Fruit fly (Drosophila melanogaster) whole organism, embryonic: ENCODE data around the gene pyx.

Source experiments
- Atf-2 ChIP-seq: fragments of 200-800 bp; sonication (Bioruptor generic); optimal IDR thresholded peaks from 2 replicates; lab custom pipeline; 2016; ENCODE audit warnings: missing biosample characterization, missing genetic modification characterization
- B-H2 ChIP-seq: fragments of 200-800 bp; sonication (Bioruptor generic); optimal IDR thresholded peaks from 2 replicates; lab custom pipeline; 2018; ENCODE audit warnings: missing biosample characterization, mild to moderate bottlenecking, missing genetic modification characterization
- C15 ChIP-seq: fragments of 200-800 bp; sonication (Bioruptor generic); IDR thresholded peaks from 3 replicates; pipeline ENCODE4 v1.3.6; 2022; ENCODE audit warnings: missing biosample characterization, missing genetic modification characterization
- CG1024 ChIP-seq: fragments of 200-800 bp; sonication (Bioruptor generic); IDR thresholded peaks from 2 replicates; pipeline ENCODE4 v1.3.6; 2022; ENCODE audit warnings: missing biosample characterization, missing genetic modification characterization
- CG10267 ChIP-seq: fragments of 200-800 bp; sonication (Bioruptor generic); optimal IDR thresholded peaks from 2 replicates; lab custom pipeline; 2018; ENCODE audit warnings: missing biosample characterization, mild to moderate bottlenecking, missing genetic modification characterization, moderate library complexity
- CG11085 ChIP-seq: fragments of 200-800 bp; sonication (Bioruptor generic); IDR thresholded peaks from 2 replicates; pipeline ENCODE4 v1.3.6; 2022; ENCODE audit warnings: missing biosample characterization, missing genetic modification characterization
- CG12391 ChIP-seq: fragments of 200-800 bp; sonication (Bioruptor generic); optimal IDR thresholded peaks from 3 replicates; lab custom pipeline; 2018; ENCODE audit warnings: missing biosample characterization, mild to moderate bottlenecking, missing genetic modification characterization, moderate library complexity
- CG12659 ChIP-seq: fragments of 200-800 bp; sonication (Bioruptor generic); optimal IDR thresholded peaks from 3 replicates; lab custom pipeline; 2017; ENCODE audit warnings: mild to moderate bottlenecking, missing biosample characterization, missing genetic modification reagents, missing genetic modification characterization
- CG13424 ChIP-seq: fragments of 200-800 bp; sonication (Bioruptor generic); optimal IDR thresholded peaks from 2 replicates; lab custom pipeline; 2019; ENCODE audit warnings: missing biosample characterization, mild to moderate bottlenecking, missing genetic modification characterization, moderate library complexity
- CG15269 ChIP-seq: fragments of 200-800 bp; sonication (Bioruptor generic); optimal IDR thresholded peaks from 2 replicates; lab custom pipeline; 2018; ENCODE audit warnings: missing biosample characterization, mild to moderate bottlenecking, missing genetic modification characterization, moderate library complexity
- CG15696 ChIP-seq: fragments of 200-800 bp; sonication (Bioruptor generic); optimal IDR thresholded peaks from 2 replicates; lab custom pipeline; 2019; ENCODE audit warnings: missing biosample characterization, mild to moderate bottlenecking, missing genetic modification characterization, moderate library complexity
- CG18476 ChIP-seq: fragments of 200-800 bp; sonication (Bioruptor generic); optimal IDR thresholded peaks from 2 replicates; lab custom pipeline; 2016; ENCODE audit warnings: missing biosample characterization, mild to moderate bottlenecking, missing genetic modification characterization
- CG2202 ChIP-seq: fragments of 200-800 bp; sonication (Bioruptor generic); optimal IDR thresholded peaks from 2 replicates; lab custom pipeline; 2018; ENCODE audit warnings: missing biosample characterization, mild to moderate bottlenecking, missing genetic modification characterization
- CG2889 ChIP-seq: fragments of 200-800 bp; sonication (Bioruptor generic); IDR thresholded peaks from 3 replicates; pipeline ENCODE4 v1.3.6; 2022; ENCODE audit warnings: missing biosample characterization, missing genetic modification characterization
- CG30431 ChIP-seq: fragments of 200-800 bp; sonication (Bioruptor generic); optimal IDR thresholded peaks from 2 replicates; lab custom pipeline; 2017; ENCODE audit warnings: missing biosample characterization, missing genetic modification characterization
- CG34422 ChIP-seq: fragments of 200-800 bp; sonication (Bioruptor generic); IDR thresholded peaks from 3 replicates; pipeline ENCODE4 v1.3.6; 2022; ENCODE audit warnings: missing biosample characterization, missing genetic modification characterization
- CG7357 ChIP-seq: fragments of 200-800 bp; sonication (Bioruptor generic); IDR thresholded peaks from 3 replicates; pipeline ENCODE4 v1.3.6; 2022; ENCODE audit warnings: missing biosample characterization, missing genetic modification characterization
- CHES-1-like ChIP-seq: fragments of 200-800 bp; sonication (Bioruptor generic); optimal IDR thresholded peaks from 2 replicates; lab custom pipeline; 2016; ENCODE audit warnings: missing biosample characterization, missing genetic modification characterization
- Camta ChIP-seq: fragments of 200-800 bp; sonication (Bioruptor generic); optimal IDR thresholded peaks from 2 replicates; lab custom pipeline; 2016; ENCODE audit warnings: missing biosample characterization, missing genetic modification characterization
- D19B ChIP-seq: fragments of 200-800 bp; sonication (Bioruptor generic); optimal IDR thresholded peaks from 2 replicates; lab custom pipeline; 2017; ENCODE audit warnings: missing biosample characterization, mild to moderate bottlenecking, missing genetic modification characterization
- Dref ChIP-seq: fragments of 200-800 bp; sonication (Bioruptor generic); IDR thresholded peaks from 2 replicates; pipeline ENCODE4 v1.3.6; 2022; ENCODE audit warnings: missing biosample characterization, missing genetic modification characterization
- Hr39 ChIP-seq: fragments of >200 bp; optimal IDR thresholded peaks from 2 replicates; lab custom pipeline; 2017
- Hsf ChIP-seq: fragments of 200-800 bp; sonication (Bioruptor generic); optimal IDR thresholded peaks from 3 replicates; lab custom pipeline; 2016; ENCODE audit warnings: missing biosample characterization, missing genetic modification characterization
- MBD-R2 ChIP-seq: fragments of 200-800 bp; sonication (Bioruptor generic); IDR thresholded peaks from 2 replicates; pipeline ENCODE4 v1.3.6; 2022; ENCODE audit warnings: missing biosample characterization, missing genetic modification characterization
- Med ChIP-seq: fragments of 200-800 bp; sonication (Bioruptor generic); peaks from one replicate; lab custom pipeline; 2016; ENCODE audit warnings: missing biosample characterization, missing genetic modification characterization, mild to moderate bottlenecking, inconsistent platforms, moderate library complexity
- Myb ChIP-seq: fragments of 200-800 bp; sonication (Bioruptor generic); optimal IDR thresholded peaks from 2 replicates; lab custom pipeline; 2016; ENCODE audit warnings: missing biosample characterization, missing genetic modification characterization
- Side ChIP-seq: fragments of 200-800 bp; sonication (Bioruptor generic); optimal IDR thresholded peaks from 2 replicates; lab custom pipeline; 2016; ENCODE audit warnings: missing biosample characterization, missing genetic modification characterization
- Sin3A ChIP-seq: fragments of >200 bp; optimal IDR thresholded peaks from 2 replicates; lab custom pipeline; 2018
- Six4 ChIP-seq: fragments of 200-800 bp; sonication (Bioruptor generic); optimal IDR thresholded peaks from 2 replicates; lab custom pipeline; 2016; ENCODE audit warnings: missing biosample characterization, missing genetic modification characterization
- Sox100B ChIP-seq: fragments of 200-800 bp; sonication (Bioruptor generic); optimal IDR thresholded peaks from 3 replicates; lab custom pipeline; 2018; ENCODE audit warnings: missing biosample characterization, mild to moderate bottlenecking, missing genetic modification characterization
- TFAM ChIP-seq: fragments of 200-800 bp; sonication (Bioruptor generic); optimal IDR thresholded peaks from 2 replicates; lab custom pipeline; 2017; ENCODE audit warnings: missing biosample characterization, missing genetic modification characterization, inconsistent platforms
- Usf ChIP-seq: fragments of 200-800 bp; sonication (Bioruptor generic); optimal IDR thresholded peaks from 2 replicates; lab custom pipeline; 2017; ENCODE audit warnings: missing genotype, missing biosample characterization, missing genetic modification characterization
- YL-1 ChIP-seq: fragments of 200-800 bp; sonication (Bioruptor generic); optimal IDR thresholded peaks from 3 replicates; lab custom pipeline; 2017; ENCODE audit warnings: missing biosample characterization, mild to moderate bottlenecking, missing genetic modification characterization
- al ChIP-seq: fragments of 200-800 bp; sonication (Bioruptor generic); IDR thresholded peaks from 2 replicates; pipeline ENCODE4 v1.3.6; 2022; ENCODE audit warnings: missing biosample characterization, missing genetic modification characterization
- bbx ChIP-seq: fragments of 200-800 bp; sonication (Bioruptor generic); IDR thresholded peaks from 2 replicates; pipeline ENCODE4 v1.3.6; 2022; ENCODE audit warnings: missing biosample characterization, missing genetic modification characterization; ENCODE audit not compliant: partially characterized antibody
- chn ChIP-seq: fragments of 200-800 bp; sonication (Bioruptor generic); optimal IDR thresholded peaks from 2 replicates; lab custom pipeline; 2016; ENCODE audit warnings: missing biosample characterization, missing genetic modification characterization
- croc ChIP-seq: fragments of 200-800 bp; sonication (Bioruptor generic); conservative IDR thresholded peaks from 3 replicates; pipeline ENCODE4 v1.3.6; 2022; ENCODE audit warnings: missing biosample characterization, missing genetic modification characterization
- emc ChIP-seq: fragments of 200-800 bp; sonication (Bioruptor generic); optimal IDR thresholded peaks from 2 replicates; lab custom pipeline; 2016; ENCODE audit warnings: missing biosample characterization, missing genetic modification characterization
- ewg ChIP-seq: fragments of 200-800 bp; sonication (Bioruptor generic); optimal IDR thresholded peaks from 3 replicates; lab custom pipeline; 2017; ENCODE audit warnings: mild to moderate bottlenecking, missing biosample characterization, missing genetic modification reagents, missing genetic modification characterization
- nom ChIP-seq: fragments of 200-800 bp; sonication (Bioruptor generic); optimal IDR thresholded peaks from 2 replicates; lab custom pipeline; 2017; ENCODE audit warnings: missing biosample characterization, missing genetic modification characterization, mild to moderate bottlenecking, moderate library complexity, missing genetic modification reagents
- oc ChIP-seq: fragments of 200-800 bp; sonication (Bioruptor generic); optimal IDR thresholded peaks from 2 replicates; lab custom pipeline; 2018; ENCODE audit warnings: missing biosample characterization, mild to moderate bottlenecking, missing genetic modification characterization, moderate library complexity
- pita ChIP-seq: fragments of 200-800 bp; sonication (Bioruptor generic); optimal IDR thresholded peaks from 2 replicates; lab custom pipeline; 2017; ENCODE audit warnings: missing biosample characterization, mild to moderate bottlenecking, missing genetic modification characterization
- prd ChIP-seq, 3 experiments: fragments of >200 bp in 2 of 3; fragments of 200-800 bp in 1 of 3; sonication (Bioruptor generic) in 1 of 3; optimal IDR thresholded peaks in 2 of 3; IDR thresholded peaks in 1 of 3; 2 replicates in 2 of 3; 3 replicates in 1 of 3; pipeline versions ENCODE4 v1.3.6 to Lab custom; 2017 to 2022; ENCODE audit warnings: missing biosample characterization in 1 of 3, missing genetic modification characterization in 1 of 3
- psq ChIP-seq: fragments of 200-800 bp; sonication (Bioruptor generic); optimal IDR thresholded peaks from 2 replicates; lab custom pipeline; 2017; ENCODE audit warnings: missing biosample characterization, missing genetic modification characterization
- slou ChIP-seq: fragments of 200-800 bp; sonication (Bioruptor generic); optimal IDR thresholded peaks from 3 replicates; lab custom pipeline; 2016; ENCODE audit warnings: missing biosample characterization, missing genetic modification characterization
- toy ChIP-seq: fragments of 200-800 bp; sonication (Bioruptor generic); IDR thresholded peaks from 2 replicates; pipeline ENCODE4 v1.3.6; 2022; ENCODE audit warnings: missing biosample characterization, missing genetic modification characterization
- tup ChIP-seq: fragments of 200-800 bp; sonication (Bioruptor generic); optimal IDR thresholded peaks from 2 replicates; lab custom pipeline; 2016; ENCODE audit warnings: missing biosample characterization, mild to moderate bottlenecking, missing genetic modification characterization, moderate library complexity
- twi ChIP-seq: fragments of 200-800 bp; optimal IDR thresholded peaks from 2 replicates; lab custom pipeline; 2019; ENCODE audit warnings: missing biosample characterization, mild to moderate bottlenecking, missing genetic modification characterization, moderate library complexity

The pyx gene

dm6 chr3L:211200-211599, 11.7 kb downstream of the pyx start, which contains the start of gene Prp4k (continued):
- peak; percentile 70 for TF ChIP-seq Med (GFP tag; lab: Kevin White, UChicago)
- peak; percentile 61 for TF ChIP-seq MBD-R2 (GFP tag; lab: Robert Waterston, UW)
- TF ChIP-seq CG12659 (GFP tag; lab: Kevin White, UChicago) = peak; percentile 63
- TF ChIP-seq, all 482 proteins: peak for 32

dm6 chr3L:205723-206284, 17.1 kb downstream of the pyx start, which contains the start of the genes Gk1 and CG13876:
Gene Gk1 (minus strand): TSS chr3L:205844.
Gene CG13876 (plus strand): TSS chr3L:206134.
- TF ChIP-seq CG15696 (peak; percentile 95), bbx (GFP tag; lab: Robert Waterston, UW) (no peak), B-H2 (peak; percentile 97), pita (GFP tag; lab: Kevin White, UChicago) (no peak), D19B (GFP tag; lab: Kevin White, UChicago) (peak; percentile 83), CG11085 (peak; percentile 84), Side (GFP tag; lab: Kevin White, UChicago) (peak; percentile 45), TFAM (GFP tag; lab: Kevin White, UChicago) (peak; percentile 63), Usf (GFP tag; lab: Kevin White, UChicago) (peak; percentile 78), Sox100B (GFP tag; lab: Kevin White, UChicago) (no peak), Hr39 (no peak), CG2889 (GFP tag; lab: Robert Waterston, UW) (peak; percentile 69), nom (GFP tag; lab: Kevin White, UChicago) (peak; percentile 96), al (peak; percentile 89), prd (optimal IDR thresholded peaks at IDR 0.05; lab: Kevin White, UChicago) (no peak), prd (GFP tag; IDR thresholded peaks at IDR 0.05; lab: Robert Waterston, UW) (peak; percentile 93), tup (GFP tag; lab: Kevin White, UChicago) (peak; percentile 73), CG1024 (GFP tag; lab: Robert Waterston, UW) (peak; percentile 74), ewg (GFP tag; lab: Kevin White, UChicago) (peak; percentile 81), emc (GFP tag; lab: Kevin White, UChicago) (peak; percentile 19), psq (GFP tag; lab: Kevin White, UChicago) (peak; percentile 78), CG10267 (tag; lab: Kevin White, UChicago) (peak; percentile 91), CG7357 (peak; percentile 76), CG34422 (GFP tag; lab: Robert Waterston, UW) (peak; percentile 93), YL-1 (peak; percentile 91), toy (GFP tag; lab: Robert Waterston, UW) (peak; percentile 82), CG2202 (tag; lab: Kevin White, UChicago) (peak; percentile 91), CG12391 (tag; lab: Kevin White, UChicago) (peak; percentile 98), oc (peak; percentile 95), slou (GFP tag; lab: Kevin White, UChicago) (peak; percentile 72), CG12659 (GFP tag; lab: Kevin White, UChicago) (peak; percentile 98), CG18476 (GFP tag; lab: Kevin White, UChicago) (peak; percentile 81), Myb (GFP tag; lab: Kevin White, UChicago) (peak; percentile 34), CHES-1-like (GFP tag; lab: Kevin White, UChicago) (peak; percentile 27), chn (GFP tag; lab: Kevin White, UChicago) (peak; percentile 69), Sin3A (no peak), twi (peak; percentile 88), Six4 (peak; percentile 86), croc (peak; percentile 80), Hsf (GFP tag; lab: Kevin White, UChicago) (peak; percentile 67), C15 (GFP tag; lab: Robert Waterston, UW) (peak; percentile 79; the same call in 1 of the 3 replicates), CG30431 (peak; percentile 83), CG13424 (peak; percentile 98), Dref (no peak), Atf-2 (peak; percentile 27), CG15269 (tag; lab: Kevin White, UChicago) (peak; percentile 97), Camta (GFP tag; lab: Kevin White, UChicago) (peak; percentile 44)
